Fruit fly (Drosophila melanogaster): ENCODE measurements around the gene CG9459.

The CG9459 gene

dm6 chr3R:9771519-9771972, 46.6 kb downstream of the CG9459 start, which contains the start of gene CG9471 (continued):
- TF ChIP-seq CG16815 (GFP tag; optimal IDR thresholded peaks at IDR 0.05), result peak; percentile 87
- peak; percentile 99 for TF ChIP-seq grau (tag; optimal IDR thresholded peaks at IDR 0.05)
- peak; percentile 96 for TF ChIP-seq Med (GFP tag)
- TF ChIP-seq phol (tag; optimal IDR thresholded peaks at IDR 0.05), result peak; percentile 89
- TF ChIP-seq dm (GFP tag; optimal IDR thresholded peaks at IDR 0.05), result peak; percentile 68
- TF ChIP-seq Hr39 (optimal IDR thresholded peaks at IDR 0.05), result no peak
- TF ChIP-seq D19A (tag; optimal IDR thresholded peaks at IDR 0.05), result peak; percentile 87
- peak; percentile 38 for TF ChIP-seq TFAM (GFP tag; optimal IDR thresholded peaks at IDR 0.05)
- TF ChIP-seq Gsc (GFP tag; IDR thresholded peaks at IDR 0.05), result peak; percentile 70
- peak; percentile 74 for TF ChIP-seq ro (GFP tag; IDR thresholded peaks at IDR 0.05)
- peak; percentile 69 for TF ChIP-seq dan (GFP tag; IDR thresholded peaks at IDR 0.05)
- peak; percentile 85 for TF ChIP-seq CG6683 (GFP tag; optimal IDR thresholded peaks at IDR 0.05)
- peak; percentile 92 for TF ChIP-seq seq (GFP tag; IDR thresholded peaks at IDR 0.05)
- peak; percentile 95 for TF ChIP-seq Xbp1 (GFP tag; optimal IDR thresholded peaks at IDR 0.05)
- peak; percentile 84 for TF ChIP-seq CG11723 (GFP tag; optimal IDR thresholded peaks at IDR 0.05)
- peak; percentile 74 for TF ChIP-seq Myb (GFP tag; optimal IDR thresholded peaks at IDR 0.05)
- no peak for TF ChIP-seq usp (GFP tag; optimal IDR thresholded peaks at IDR 0.05)
- TF ChIP-seq HLH3B (GFP tag; IDR thresholded peaks at IDR 0.05), result peak; percentile 94
- TF ChIP-seq CG13287 (GFP tag; IDR thresholded peaks at IDR 0.05; ENCODE audit: partially characterized antibody), result peak; percentile 30; the same call in 1 of the 2 replicates
- peak; percentile 90 for TF ChIP-seq CG18262 (tag; optimal IDR thresholded peaks at IDR 0.05)
- peak; percentile 80 for TF ChIP-seq nerfin-1 (tag; optimal IDR thresholded peaks at IDR 0.05)
- TF ChIP-seq CG6272 (GFP tag; IDR thresholded peaks at IDR 0.05), result peak; percentile 87
- TF ChIP-seq Dek (tag; optimal IDR thresholded peaks at IDR 0.05), result peak; percentile 90
- TF ChIP-seq mirr (GFP tag; optimal IDR thresholded peaks at IDR 0.05), result peak; percentile 88
- peak; percentile 92 for TF ChIP-seq CG7372 (GFP tag; IDR thresholded peaks at IDR 0.05)
- peak; percentile 94 for TF ChIP-seq Drgx (GFP tag; IDR thresholded peaks at IDR 0.05)
- peak; percentile 83 for TF ChIP-seq wor (GFP tag; IDR thresholded peaks at IDR 0.05)
- peak; percentile 72 for TF ChIP-seq en (GFP tag; optimal IDR thresholded peaks at IDR 0.05)
- no peak for TF ChIP-seq Sin3A (optimal IDR thresholded peaks at IDR 0.05)
- TF ChIP-seq otp (GFP tag; IDR thresholded peaks at IDR 0.05), result peak; percentile 85; the same call in 2 of the 3 replicates
- peak; percentile 86 for TF ChIP-seq maf-S (GFP tag; optimal IDR thresholded peaks at IDR 0.05)
- TF ChIP-seq ind (GFP tag; optimal IDR thresholded peaks at IDR 0.05), result peak; percentile 93
- TF ChIP-seq CG4404 (GFP tag; IDR thresholded peaks at IDR 0.05), result peak; percentile 79
- peak; percentile 86 for TF ChIP-seq CG43689 (GFP tag; IDR thresholded peaks at IDR 0.05)
- TF ChIP-seq Awh (GFP tag; IDR thresholded peaks at IDR 0.05), result peak; percentile 90
- TF ChIP-seq H15 (GFP tag; IDR thresholded peaks at IDR 0.05), result peak; percentile 94
- TF ChIP-seq mam (GFP tag; optimal IDR thresholded peaks at IDR 0.05), result peak; percentile 95
- peak; percentile 85 for TF ChIP-seq crc (GFP tag; optimal IDR thresholded peaks at IDR 0.05)
- TF ChIP-seq CG6813 (GFP tag; optimal IDR thresholded peaks at IDR 0.05), result peak; percentile 74
- TF ChIP-seq bab2 (GFP tag; optimal IDR thresholded peaks at IDR 0.05), result peak; percentile 87
- TF ChIP-seq Six4 (GFP tag; optimal IDR thresholded peaks at IDR 0.05), result peak; percentile 88
- peak; percentile 79 for TF ChIP-seq Doc2 (GFP tag; IDR thresholded peaks at IDR 0.05)
- TF ChIP-seq Oaz (GFP tag; IDR thresholded peaks at IDR 0.05), result peak; percentile 80
- peak; percentile 96 for TF ChIP-seq lilli (GFP tag; optimal IDR thresholded peaks at IDR 0.05)
- peak; percentile 83 for TF ChIP-seq CG10462 (GFP tag; optimal IDR thresholded peaks at IDR 0.05)
- peak; percentile 73 for TF ChIP-seq Deaf1 (tag; optimal IDR thresholded peaks at IDR 0.05)
- no peak for TF ChIP-seq prd (optimal IDR thresholded peaks at IDR 0.05)
- peak; percentile 96 for TF ChIP-seq prd (GFP tag; IDR thresholded peaks at IDR 0.05)
- TF ChIP-seq CG4820 (GFP tag; optimal IDR thresholded peaks at IDR 0.05), result peak; percentile 89
- TF ChIP-seq CG9817 (tag; optimal IDR thresholded peaks at IDR 0.05), result peak; percentile 92
- peak; percentile 68 for TF ChIP-seq repo (GFP tag; optimal IDR thresholded peaks at IDR 0.05)
- TF ChIP-seq CG15269 (tag; optimal IDR thresholded peaks at IDR 0.05), result peak; percentile 95
- peak; percentile 87 for TF ChIP-seq CG9215 (GFP tag; IDR thresholded peaks at IDR 0.05)

Measured in whole organism, embryonic.